Worm (Caenorhabditis elegans) whole organism, L3 larva: Measurements from ENCODE around the gene W10D9.1.

Experiments used
- R02D3.7 ChIP-seq: fragments of 150-350 bp; optimal IDR thresholded peaks from 2 replicates; lab custom pipeline; 2014; ENCODE audit warnings: missing biosample characterization, missing genetic modification characterization
- ZK546.5 ChIP-seq: sonication (generic microtip); optimal IDR thresholded peaks from 2 replicates; lab custom pipeline; 2017; ENCODE audit warnings: missing biosample characterization, missing genetic modification characterization
- ama-1 ChIP-seq: fragments of 150-350 bp; optimal IDR thresholded peaks from 2 replicates; lab custom pipeline; 2018
- ceh-28 ChIP-seq: fragments of 150-350 bp; optimal IDR thresholded peaks from 2 replicates; lab custom pipeline; 2014; ENCODE audit warnings: missing biosample characterization, missing genetic modification reagents, missing genetic modification characterization
- ceh-82 ChIP-seq: fragments of 150-350 bp; optimal IDR thresholded peaks from 2 replicates; lab custom pipeline; 2014; ENCODE audit warnings: missing biosample characterization, missing genetic modification characterization
- ceh-9 ChIP-seq: sonication (generic microtip); optimal IDR thresholded peaks from 2 replicates; lab custom pipeline; 2018; ENCODE audit warnings: missing biosample characterization, missing genetic modification characterization
- daf-12 ChIP-seq: fragments of 150-350 bp; optimal IDR thresholded peaks from 2 replicates; lab custom pipeline; 2014; ENCODE audit warnings: missing biosample characterization, missing genetic modification reagents, missing genetic modification characterization
- egl-27 ChIP-seq: sonication (generic microtip); optimal IDR thresholded peaks from 4 replicates; lab custom pipeline; 2017; ENCODE audit warnings: missing biosample characterization, missing genetic modification reagents, missing genetic modification characterization
- elt-2 ChIP-seq: sonication (generic microtip); optimal IDR thresholded peaks from 2 replicates; lab custom pipeline; 2016; ENCODE audit warnings: missing genetic modification reagents, mild to moderate bottlenecking, missing genetic modification characterization, missing compliant biosample characterization
- eor-1 ChIP-seq, 2 experiments: fragments of 150-350 bp; optimal IDR thresholded peaks; 2 replicates each; lab custom pipeline; 2014 to 2018; ENCODE audit warnings: missing biosample characterization in 2 of 2, missing genetic modification characterization in 2 of 2
- fkh-10 ChIP-seq: sonication (generic microtip); optimal IDR thresholded peaks from 2 replicates; lab custom pipeline; 2017; ENCODE audit warnings: missing biosample characterization, missing genetic modification reagents, missing genetic modification characterization
- fkh-2 ChIP-seq: fragments of 150-350 bp; optimal IDR thresholded peaks from 2 replicates; lab custom pipeline; 2014; ENCODE audit warnings: missing biosample characterization, missing genetic modification reagents, missing genetic modification characterization
- fos-1 ChIP-seq: fragments of 150-350 bp; optimal IDR thresholded peaks from 2 replicates; lab custom pipeline; 2014; ENCODE audit warnings: missing biosample characterization, missing genetic modification characterization
- hmg-11 ChIP-seq: sonication (generic microtip); optimal IDR thresholded peaks from 2 replicates; lab custom pipeline; 2016; ENCODE audit warnings: missing genetic modification characterization, missing compliant biosample characterization
- jun-1 ChIP-seq: fragments of 150-350 bp; optimal IDR thresholded peaks from 2 replicates; lab custom pipeline; 2014; ENCODE audit warnings: missing biosample characterization, missing genetic modification reagents, missing genetic modification characterization
- lin-15B ChIP-seq: fragments of 150-350 bp; optimal IDR thresholded peaks from 2 replicates; lab custom pipeline; 2014; ENCODE audit warnings: missing biosample characterization, missing genetic modification characterization
- lin-39 ChIP-seq: fragments of 150-350 bp; optimal IDR thresholded peaks from 2 replicates; lab custom pipeline; 2018; ENCODE audit warnings: missing biosample characterization, missing genetic modification reagents, missing genetic modification characterization
- lsy-12 ChIP-seq: sonication (generic microtip); optimal IDR thresholded peaks from 2 replicates; lab custom pipeline; 2016; ENCODE audit warnings: mild to moderate bottlenecking, missing genetic modification characterization, missing compliant biosample characterization
- mdl-1 ChIP-seq: fragments of 150-350 bp; optimal IDR thresholded peaks from 2 replicates; lab custom pipeline; 2014; ENCODE audit warnings: missing biosample characterization, missing genetic modification characterization
- nhr-11 ChIP-seq: fragments of 150-350 bp; optimal IDR thresholded peaks from 2 replicates; lab custom pipeline; 2014; ENCODE audit warnings: missing biosample characterization, missing genetic modification characterization
- nhr-12 ChIP-seq: fragments of 150-350 bp; optimal IDR thresholded peaks from 2 replicates; lab custom pipeline; 2014; ENCODE audit warnings: missing biosample characterization, missing genetic modification characterization
- nhr-23 ChIP-seq: fragments of 150-350 bp; optimal IDR thresholded peaks from 2 replicates; lab custom pipeline; 2014; ENCODE audit warnings: missing biosample characterization, missing genetic modification reagents, missing genetic modification characterization
- nhr-237 ChIP-seq: fragments of 150-350 bp; optimal IDR thresholded peaks from 2 replicates; lab custom pipeline; 2014; ENCODE audit warnings: missing biosample characterization, missing genetic modification characterization
- nhr-25 ChIP-seq: sonication (generic microtip); optimal IDR thresholded peaks from 2 replicates; lab custom pipeline; 2017; ENCODE audit warnings: missing biosample characterization, missing genetic modification characterization
- nhr-28 ChIP-seq: fragments of 150-350 bp; optimal IDR thresholded peaks from 2 replicates; lab custom pipeline; 2014; ENCODE audit warnings: missing biosample characterization, missing genetic modification characterization
- nhr-76 ChIP-seq: fragments of 150-350 bp; sonication (generic microtip); optimal IDR thresholded peaks from 5 replicates; lab custom pipeline; 2014; ENCODE audit warnings: missing biosample characterization, missing genetic modification characterization
- nhr-77 ChIP-seq: fragments of 150-350 bp; optimal IDR thresholded peaks from 2 replicates; lab custom pipeline; 2014; ENCODE audit warnings: missing biosample characterization, missing genetic modification characterization
- pqm-1 ChIP-seq: fragments of 150-350 bp; optimal IDR thresholded peaks from 2 replicates; lab custom pipeline; 2017; ENCODE audit warnings: missing biosample characterization, missing genetic modification characterization, inconsistent platforms
- skn-1 ChIP-seq: fragments of 150-350 bp; optimal IDR thresholded peaks from 2 replicates; lab custom pipeline; 2014; ENCODE audit warnings: missing biosample characterization, missing genetic modification characterization
- tbx-2 ChIP-seq: sonication (generic microtip); optimal IDR thresholded peaks from 2 replicates; lab custom pipeline; 2016; ENCODE audit warnings: mild to moderate bottlenecking, missing genetic modification characterization, missing compliant biosample characterization
- unc-62 ChIP-seq: fragments of 150-350 bp; sonication (generic microtip); optimal IDR thresholded peaks from 4 replicates; lab custom pipeline; 2014; ENCODE audit warnings: missing biosample characterization, missing genetic modification reagents, missing genetic modification characterization
- zag-1 ChIP-seq: fragments of 150-350 bp; optimal IDR thresholded peaks from 2 replicates; lab custom pipeline; 2014; ENCODE audit warnings: missing biosample characterization, missing genetic modification characterization
- ztf-11 ChIP-seq: fragments of 150-350 bp; optimal IDR thresholded peaks from 2 replicates; lab custom pipeline; 2014; ENCODE audit warnings: missing biosample characterization, missing genetic modification characterization
- ztf-4 ChIP-seq: fragments of 150-350 bp; optimal IDR thresholded peaks from 2 replicates; lab custom pipeline; 2014; ENCODE audit warnings: missing biosample characterization, missing genetic modification characterization

Gene W10D9.1

ce11 chrII:457790-458189 lies 3.0 kb downstream of the W10D9.1 start, which contains the start of gene gvd-1:
gvd-1 (minus strand) TSS chrII:457890.
- TF ChIP-seq nhr-237 (tag; lab: Kevin White, UChicago): no peak

- TF ChIP-seq fkh-10 (GFP tag; lab: Kevin White, UChicago): no peak
- TF ChIP-seq nhr-76: no peak
- TF ChIP-seq eor-1 (tag; optimal IDR thresholded peaks at IDR 0.05; lab: Kevin White, UChicago): no peak
- no peak for TF ChIP-seq mdl-1
- no peak for TF ChIP-seq hmg-11 (tag; lab: Kevin White, UChicago)
- TF ChIP-seq nhr-28 (tag; lab: Kevin White, UChicago): no peak
- no peak for TF ChIP-seq ceh-28 (tag; lab: Kevin White, UChicago)
- no peak for TF ChIP-seq nhr-77 (tag; lab: Kevin White, UChicago)
- TF ChIP-seq pqm-1 (tag; lab: Kevin White, UChicago): no peak
- TF ChIP-seq ztf-11 (tag; lab: Kevin White, UChicago): no peak
- TF ChIP-seq unc-62: no peak
- TF ChIP-seq lsy-12 (tag; lab: Kevin White, UChicago): no peak
- TF ChIP-seq nhr-12 (tag; lab: Kevin White, UChicago): no peak
- no peak for TF ChIP-seq ama-1 (lab: Kevin White, UChicago)
- TF ChIP-seq ceh-9 (tag; lab: Kevin White, UChicago): no peak
- no peak for TF ChIP-seq R02D3.7 (tag; lab: Kevin White, UChicago)
- no peak for TF ChIP-seq daf-12 (tag; lab: Kevin White, UChicago)
- no peak for TF ChIP-seq ceh-82
Observed at ce11 chrII:460835-461234, 6.1 kb downstream of the W10D9.1 start, which contains the start of gene W10D9.3. W10D9.3 (minus strand) TSS chrII:460935.

ce11 chrII:461297-461696 lies 6.6 kb downstream of the W10D9.1 start:
- TF ChIP-seq R02D3.7 (tag; lab: Kevin White, UChicago) (no peak), ztf-4 (tag; lab: Kevin White, UChicago) (no peak), daf-12 (tag; lab: Kevin White, UChicago) (no peak), pqm-1 (tag; lab: Kevin White, UChicago) (no peak), nhr-25 (no peak), ceh-28 (tag; lab: Kevin White, UChicago) (no peak), lsy-12 (tag; lab: Kevin White, UChicago) (no peak), skn-1 (no peak)

- TF ChIP-seq nhr-11 (tag; lab: Kevin White, UChicago) (no peak), nhr-23 (tag; lab: Kevin White, UChicago) (no peak), R02D3.7 (tag; lab: Kevin White, UChicago) (no peak), fos-1 (no peak), nhr-77 (tag; lab: Kevin White, UChicago) (no peak), nhr-28 (tag; lab: Kevin White, UChicago) (no peak), skn-1 (no peak), fkh-10 (GFP tag; lab: Kevin White, UChicago) (no peak), zag-1 (tag; lab: Kevin White, UChicago) (no peak), jun-1 (tag; lab: Kevin White, UChicago) (no peak), nhr-237 (tag; lab: Kevin White, UChicago) (no peak), tbx-2 (tag; lab: Kevin White, UChicago) (no peak), pqm-1 (tag; lab: Kevin White, UChicago) (no peak)
- TF ChIP-seq, all 47 proteins: peak for 0
Observed at ce11 chrII:467265-467664, 12.5 kb downstream of the W10D9.1 start, which contains the start of gene nfyb-1. nfyb-1 (minus strand) TSS chrII:467365.

ce11 chrII:470375-470774 lies 15.6 kb downstream of the W10D9.1 start, which contains the start of gene tomm-22:
tomm-22 (minus strand) TSS chrII:470475.
- TF ChIP-seq nhr-28 (tag; lab: Kevin White, UChicago) (no peak), lin-39 (tag; lab: Kevin White, UChicago) (no peak), daf-12 (tag; lab: Kevin White, UChicago) (no peak), nhr-76 (no peak), nhr-11 (tag; lab: Kevin White, UChicago) (no peak), jun-1 (tag; lab: Kevin White, UChicago) (no peak), skn-1 (no peak), nhr-77 (tag; lab: Kevin White, UChicago) (no peak), egl-27 (tag; lab: Kevin White, UChicago) (no peak), nhr-25 (no peak), ceh-9 (tag; lab: Kevin White, UChicago) (no peak), fkh-2 (no peak), ZK546.5 (tag; lab: Kevin White, UChicago) (no peak), elt-2 (no peak), lin-15B (no peak), R02D3.7 (tag; lab: Kevin White, UChicago) (no peak), ceh-82 (no peak)
- TF ChIP-seq, all 47 proteins: peak for 0
